Fruit fly (Drosophila melanogaster) Kc167 (cell line): ENCODE results near the gene trc.

Experiments
- Myc ChIP-seq: fragments of >200 bp; optimal IDR thresholded peaks from 2 replicates; lab custom pipeline; 2017; ENCODE audit warnings: missing external identifiers
- Sin3A ChIP-seq: fragments of >200 bp; optimal IDR thresholded peaks from 2 replicates; lab custom pipeline; 2018; ENCODE audit warnings: missing external identifiers
- h ChIP-seq: fragments of >200 bp; optimal IDR thresholded peaks from 3 replicates; lab custom pipeline; 2018; ENCODE audit warnings: missing external identifiers
- insv ChIP-seq: fragments of >200 bp; optimal IDR thresholded peaks from 3 replicates; lab custom pipeline; 2018; ENCODE audit warnings: missing external identifiers
- psq ChIP-seq: fragments of >200 bp; optimal IDR thresholded peaks from 2 replicates; lab custom pipeline; 2017; ENCODE audit warnings: missing external identifiers
- ttk ChIP-seq: sonication (Bioruptor generic); optimal IDR thresholded peaks from 2 replicates; lab custom pipeline; 2017; ENCODE audit warnings: missing external identifiers

trc gene

dm6 chr3L:19845907-19846301 is 11.8 kb upstream of the trc start:
- TF ChIP-seq insv (lab: Kevin White, UChicago) (no peak), Myc (lab: Kevin White, UChicago) (no peak), Sin3A (lab: Kevin White, UChicago) (no peak), h (lab: Kevin White, UChicago) (no peak), psq (lab: Kevin White, UChicago) (no peak), ttk (lab: Kevin White, UChicago) (no peak)

DNA sequence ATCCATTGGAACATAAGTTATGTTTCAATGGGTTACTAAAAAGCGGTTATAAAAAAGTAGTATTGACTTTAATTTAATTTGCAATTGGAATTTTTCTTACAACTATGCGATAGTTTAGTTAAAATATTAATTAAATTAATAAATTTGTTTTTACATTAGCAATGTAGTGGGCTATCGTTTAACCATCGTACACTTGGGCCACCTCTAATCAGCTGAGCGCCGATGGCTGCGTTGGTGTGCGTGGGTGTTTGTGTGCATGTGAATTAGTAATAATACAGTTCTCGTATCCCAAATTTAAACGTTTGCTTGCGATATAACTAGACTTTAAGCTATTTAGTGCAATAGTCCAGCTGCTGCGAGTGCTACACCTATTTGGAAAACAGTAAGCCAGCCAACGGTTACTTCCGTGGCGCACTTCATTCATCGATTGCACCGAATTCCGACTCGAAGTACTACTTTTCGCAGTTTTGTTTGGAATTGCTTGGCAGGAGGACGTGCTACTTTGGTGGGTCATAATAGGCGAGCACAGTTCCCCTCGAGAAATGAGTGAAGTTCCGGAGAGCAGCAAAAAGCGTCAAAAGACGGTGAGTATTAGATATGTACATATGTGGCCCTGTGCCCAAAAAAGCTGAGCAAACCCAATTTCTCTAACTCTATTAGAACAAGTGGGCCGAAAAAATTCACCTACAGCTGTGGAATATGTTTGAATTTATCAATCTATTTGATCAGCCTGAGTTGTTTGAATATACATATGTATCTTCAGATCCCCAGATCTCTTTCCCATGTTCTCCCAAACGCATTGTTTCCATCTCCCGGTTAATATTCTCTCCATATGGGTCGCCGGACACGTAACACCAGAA is 11.2 kb upstream of the trc start, which contains the start of gene Papss:
Papss (plus strand) TSS at position 247 of the 860 bp plus-strand sequence.
- TF ChIP-seq psq (lab: Kevin White, UChicago) (no peak), Myc (lab: Kevin White, UChicago) (no peak), insv (lab: Kevin White, UChicago) (no peak), h (lab: Kevin White, UChicago) (no peak), ttk (lab: Kevin White, UChicago) (no peak), Sin3A (lab: Kevin White, UChicago) (no peak)

dm6 chr3L:19844507-19844906 is 10.4 kb upstream of the trc start:
- no peak for TF ChIP-seq insv (lab: Kevin White, UChicago)
- no peak for TF ChIP-seq Myc (lab: Kevin White, UChicago)
- TF ChIP-seq Sin3A (lab: Kevin White, UChicago): no peak
- TF ChIP-seq psq (lab: Kevin White, UChicago): no peak
- no peak for TF ChIP-seq h (lab: Kevin White, UChicago)
- TF ChIP-seq ttk (lab: Kevin White, UChicago): no peak

dm6 chr3L:19836375-19836937 is 2.4 kb upstream of the trc start, which contains the start of gene kto:
Gene kto (plus strand): TSS chr3L:19836614.
- TF ChIP-seq ttk (lab: Kevin White, UChicago): no peak
- no peak for TF ChIP-seq Sin3A (lab: Kevin White, UChicago)
- TF ChIP-seq psq (lab: Kevin White, UChicago): no peak
- TF ChIP-seq Myc (lab: Kevin White, UChicago): no peak
- no peak for TF ChIP-seq insv (lab: Kevin White, UChicago)
- no peak for TF ChIP-seq h (lab: Kevin White, UChicago)

DNA sequence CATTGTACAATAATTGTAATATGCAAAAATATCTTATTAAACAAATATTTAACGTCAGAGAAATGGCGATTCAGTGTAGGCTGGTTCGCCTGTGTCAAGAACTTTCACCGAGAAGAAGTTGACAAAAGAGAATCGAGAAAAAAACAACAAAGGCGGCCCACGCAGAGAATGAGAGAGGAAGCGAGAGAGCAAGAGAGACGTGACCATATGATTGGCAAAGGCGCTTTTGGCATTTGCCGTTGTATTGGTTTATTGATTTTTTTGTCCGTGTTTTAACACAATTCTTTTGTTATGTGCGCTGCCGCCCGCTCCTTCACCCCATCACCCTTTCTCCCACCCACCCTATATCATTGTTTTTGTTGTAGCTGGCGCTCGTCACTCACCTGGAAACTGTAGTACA is 877 bp downstream of the trc start:
- TF ChIP-seq h (lab: Kevin White, UChicago) (no peak), psq (lab: Kevin White, UChicago) (no peak), insv (lab: Kevin White, UChicago) (no peak), Myc (lab: Kevin White, UChicago) (no peak), ttk (lab: Kevin White, UChicago) (no peak), Sin3A (lab: Kevin White, UChicago) (no peak)

dm6 chr3L:19818701-19819100 is 15.4 kb downstream of the trc start:
- TF ChIP-seq Myc (lab: Kevin White, UChicago) (no peak), Sin3A (lab: Kevin White, UChicago) (no peak), insv (lab: Kevin White, UChicago) (no peak), h (lab: Kevin White, UChicago) (no peak), ttk (lab: Kevin White, UChicago) (no peak), psq (lab: Kevin White, UChicago) (no peak)

DNA sequence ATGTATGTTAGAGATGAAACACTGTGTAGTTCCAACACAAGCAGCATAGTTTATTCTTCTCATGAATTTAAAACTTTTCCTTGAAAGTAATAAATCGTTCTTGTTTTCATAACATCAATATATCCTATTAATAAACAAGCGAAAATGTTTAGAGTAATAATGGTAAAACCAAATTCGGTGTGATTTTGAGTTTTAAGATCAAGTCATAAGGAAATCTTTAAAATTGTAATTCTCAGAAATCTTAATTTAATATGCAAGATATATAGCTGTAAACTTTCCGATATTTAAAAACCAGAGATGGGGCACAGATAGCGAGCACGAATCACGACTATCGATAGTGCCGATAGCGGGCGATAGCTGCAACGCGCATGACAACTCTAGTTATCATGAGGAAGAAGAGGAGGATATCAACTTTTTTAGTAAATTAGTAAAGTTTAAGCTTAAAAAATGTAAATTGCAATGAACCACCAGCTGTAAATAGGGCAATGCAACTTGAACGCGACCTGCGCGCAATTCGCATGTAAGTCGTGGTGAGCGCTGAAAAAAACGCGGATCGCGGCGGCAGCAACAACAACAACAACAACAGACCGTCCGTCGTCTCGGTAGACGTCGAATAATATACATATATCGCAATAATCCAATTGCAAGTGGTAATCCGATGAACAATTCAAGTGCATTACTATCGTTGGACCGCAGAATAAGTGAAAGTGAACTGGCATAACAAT is 16.1 kb downstream of the trc start, which contains the start of the genes Fibp and Deaf1:
Fibp (minus strand) TSS at position 161 of the 725 bp plus-strand sequence.
Deaf1 (plus strand) TSS at position 368 of the 725 bp plus-strand sequence.
- TF ChIP-seq insv (lab: Kevin White, UChicago): no peak
- no peak for TF ChIP-seq Myc (lab: Kevin White, UChicago)
- TF ChIP-seq h (lab: Kevin White, UChicago): no peak
- no peak for TF ChIP-seq Sin3A (lab: Kevin White, UChicago)
- TF ChIP-seq ttk (lab: Kevin White, UChicago): no peak
- no peak for TF ChIP-seq psq (lab: Kevin White, UChicago)

- TF ChIP-seq h (lab: Kevin White, UChicago): no peak
- no peak for TF ChIP-seq psq (lab: Kevin White, UChicago)
- no peak for TF ChIP-seq ttk (lab: Kevin White, UChicago)
- TF ChIP-seq Sin3A (lab: Kevin White, UChicago): no peak
- TF ChIP-seq Myc (lab: Kevin White, UChicago): no peak
- no peak for TF ChIP-seq insv (lab: Kevin White, UChicago)
Observed at dm6 chr3L:19815472-19816150, 18.5 kb downstream of the trc start, which contains the start of gene cyc. Gene cyc (minus strand): TSS chr3L:19815938.

dm6 chr3L:19813075-19813903 is 20.8 kb downstream of the trc start, which contains the start of gene Cyp305a1:
Gene Cyp305a1 (minus strand): TSS chr3L:19813339.
- no peak for TF ChIP-seq Myc (lab: Kevin White, UChicago)
- TF ChIP-seq insv (lab: Kevin White, UChicago): no peak
- TF ChIP-seq Sin3A (lab: Kevin White, UChicago): no peak
- no peak for TF ChIP-seq psq (lab: Kevin White, UChicago)
- TF ChIP-seq ttk (lab: Kevin White, UChicago): no peak
- TF ChIP-seq h (lab: Kevin White, UChicago): no peak
